Worm (Caenorhabditis elegans): Measurements from ENCODE around the gene srw-124.

Gene srw-124

ce11 chrV:2987407-2987806 lies 11.0 kb downstream of the srw-124 start, which contains the start of gene srh-85:
Gene srh-85, minus strand, starts transcription at chrV:2987507.
- TF ChIP-seq lin-32 (GFP tag; optimal IDR thresholded peaks at IDR 0.05), result no peak
- no peak for TF ChIP-seq nhr-237 (tag; optimal IDR thresholded peaks at IDR 0.05)
- no peak for TF ChIP-seq bed-3 (GFP tag; optimal IDR thresholded peaks at IDR 0.05)
- TF ChIP-seq cnd-1 (tag; optimal IDR thresholded peaks at IDR 0.05), result no peak
- TF ChIP-seq blmp-1 (tag; optimal IDR thresholded peaks at IDR 0.05), result no peak
- TF ChIP-seq lsy-2 (tag; optimal IDR thresholded peaks at IDR 0.05), result no peak
- TF ChIP-seq tbx-8 (GFP tag; optimal IDR thresholded peaks at IDR 0.05), result no peak
- no peak for TF ChIP-seq mls-2 (tag; optimal IDR thresholded peaks at IDR 0.05)
- TF ChIP-seq nhr-76 (tag; optimal IDR thresholded peaks at IDR 0.05), result no peak
- no peak for TF ChIP-seq lin-13 (tag; optimal IDR thresholded peaks at IDR 0.05)
- TF ChIP-seq ztf-11 (tag; optimal IDR thresholded peaks at IDR 0.05), result no peak
- TF ChIP-seq sem-2 (GFP tag; optimal IDR thresholded peaks at IDR 0.05), result no peak
- no peak for TF ChIP-seq M03D4.4 (tag; optimal IDR thresholded peaks at IDR 0.05)
- no peak for TF ChIP-seq flh-1 (GFP tag; optimal IDR thresholded peaks at IDR 0.05)
- no peak for TF ChIP-seq elt-1 (tag; optimal IDR thresholded peaks at IDR 0.05; ENCODE audit: borderline replicate concordance, insufficient read depth)

- TF ChIP-seq lsy-2 (tag; optimal IDR thresholded peaks at IDR 0.05) (no peak), ceh-39 (tag; optimal IDR thresholded peaks at IDR 0.05) (no peak), nhr-28 (tag; optimal IDR thresholded peaks at IDR 0.05) (no peak), ham-2 (GFP tag; optimal IDR thresholded peaks at IDR 0.05) (no peak), pha-4 (tag; optimal IDR thresholded peaks at IDR 0.05) (no peak), blmp-1 (tag; optimal IDR thresholded peaks at IDR 0.05) (no peak), sptf-1 (tag; optimal IDR thresholded peaks at IDR 0.05) (no peak), nhr-2 (tag; optimal IDR thresholded peaks at IDR 0.05) (no peak), ceh-83 (GFP tag; optimal IDR thresholded peaks at IDR 0.05) (no peak), nhr-76 (tag; optimal IDR thresholded peaks at IDR 0.05) (no peak), unc-39 (tag; optimal IDR thresholded peaks at IDR 0.05) (no peak), ztf-11 (tag; optimal IDR thresholded peaks at IDR 0.05) (no peak), snpc-4 (tag; optimal IDR thresholded peaks at IDR 0.05) (no peak), lin-32 (GFP tag; optimal IDR thresholded peaks at IDR 0.05) (no peak), ceh-43 (GFP tag; optimal IDR thresholded peaks at IDR 0.05) (no peak), nhr-12 (tag; optimal IDR thresholded peaks at IDR 0.05) (no peak), elt-3 (tag; optimal IDR thresholded peaks at IDR 0.05) (no peak), mab-5 (tag; optimal IDR thresholded peaks at IDR 0.05) (no peak), flh-1 (GFP tag; optimal IDR thresholded peaks at IDR 0.05) (no peak)
These were observed 15.1 kb downstream of the srw-124 start, which contains the start of gene srw-121 for ce11 chrV:2991485-2991884. Gene srw-121, minus strand, starts transcription at chrV:2991585.

ce11 chrV:2992060-2992459 lies 15.7 kb downstream of the srw-124 start:
- TF ChIP-seq hlh-1 (tag; optimal IDR thresholded peaks at IDR 0.05) (no peak), mab-5 (tag; optimal IDR thresholded peaks at IDR 0.05) (no peak), nhr-12 (tag; optimal IDR thresholded peaks at IDR 0.05) (no peak), ceh-83 (GFP tag; optimal IDR thresholded peaks at IDR 0.05) (no peak), blmp-1 (tag; optimal IDR thresholded peaks at IDR 0.05) (no peak), ceh-39 (tag; optimal IDR thresholded peaks at IDR 0.05) (no peak), nhr-2 (tag; optimal IDR thresholded peaks at IDR 0.05) (no peak), flh-1 (GFP tag; optimal IDR thresholded peaks at IDR 0.05) (no peak), elt-3 (tag; optimal IDR thresholded peaks at IDR 0.05) (no peak), elt-1 (tag; optimal IDR thresholded peaks at IDR 0.05; ENCODE audit: borderline replicate concordance, insufficient read depth) (no peak), tbx-8 (GFP tag; optimal IDR thresholded peaks at IDR 0.05) (no peak), ham-2 (GFP tag; optimal IDR thresholded peaks at IDR 0.05) (no peak), unc-39 (tag; optimal IDR thresholded peaks at IDR 0.05) (no peak), sem-2 (GFP tag; optimal IDR thresholded peaks at IDR 0.05) (no peak), ceh-43 (GFP tag; optimal IDR thresholded peaks at IDR 0.05) (no peak)

- TF ChIP-seq cnd-1 (tag; optimal IDR thresholded peaks at IDR 0.05), result no peak
- no peak for TF ChIP-seq blmp-1 (tag; optimal IDR thresholded peaks at IDR 0.05)
- TF ChIP-seq lin-13 (tag; optimal IDR thresholded peaks at IDR 0.05), result no peak
- TF ChIP-seq elt-3 (tag; optimal IDR thresholded peaks at IDR 0.05), result no peak
- TF ChIP-seq hlh-1 (tag; optimal IDR thresholded peaks at IDR 0.05), result no peak
- no peak for TF ChIP-seq unc-120 (tag; optimal IDR thresholded peaks at IDR 0.05; ENCODE audit: poor library complexity, severe bottlenecking)
- TF ChIP-seq ceh-43 (GFP tag; optimal IDR thresholded peaks at IDR 0.05), result no peak
- TF ChIP-seq bed-3 (GFP tag; optimal IDR thresholded peaks at IDR 0.05), result no peak
- TF ChIP-seq sptf-1 (tag; optimal IDR thresholded peaks at IDR 0.05), result no peak
- no peak for TF ChIP-seq lsy-2 (tag; optimal IDR thresholded peaks at IDR 0.05)
- TF ChIP-seq mls-2 (tag; optimal IDR thresholded peaks at IDR 0.05), result no peak
- no peak for TF ChIP-seq unc-39 (tag; optimal IDR thresholded peaks at IDR 0.05)
- TF ChIP-seq nhr-12 (tag; optimal IDR thresholded peaks at IDR 0.05), result no peak
- TF ChIP-seq flh-1 (GFP tag; optimal IDR thresholded peaks at IDR 0.05), result no peak
- no peak for TF ChIP-seq M03D4.4 (tag; optimal IDR thresholded peaks at IDR 0.05)
- TF ChIP-seq ztf-11 (tag; optimal IDR thresholded peaks at IDR 0.05), result no peak
- no peak for TF ChIP-seq ceh-83 (GFP tag; optimal IDR thresholded peaks at IDR 0.05)
- no peak for TF ChIP-seq ceh-39 (tag; optimal IDR thresholded peaks at IDR 0.05)
These were observed 17.4 kb downstream of the srw-124 start, which contains the start of gene srw-115 for ce11 chrV:2993816-2994215. Gene srw-115, minus strand, starts transcription at chrV:2993916.

Measured in whole organism, mixed stage, embryonic.